Worm (Caenorhabditis elegans): ENCODE data around the gene F14F7.4.

F14F7.4 gene

ce11 chrIII:13049956-13050355 is 20.4 kb upstream of the F14F7.4 start:
- TF ChIP-seq snpc-4 (tag; optimal IDR thresholded peaks at IDR 0.05) (no peak), nhr-77 (tag; optimal IDR thresholded peaks at IDR 0.05) (no peak), sea-2 (GFP tag; optimal IDR thresholded peaks at IDR 0.05) (no peak), nhr-43 (tag; optimal IDR thresholded peaks at IDR 0.05; ENCODE audit: poor library complexity, severe bottlenecking) (no peak), ceh-16 (tag; optimal IDR thresholded peaks at IDR 0.05) (no peak), ceh-28 (tag; optimal IDR thresholded peaks at IDR 0.05) (no peak), skn-1 (tag; optimal IDR thresholded peaks at IDR 0.05) (no peak), pha-4 (tag; optimal IDR thresholded peaks at IDR 0.05) (no peak), fkh-10 (GFP tag; optimal IDR thresholded peaks at IDR 0.05) (no peak), egl-27 (tag; optimal IDR thresholded peaks at IDR 0.05) (no peak), tbx-2 (tag; optimal IDR thresholded peaks at IDR 0.05) (no peak), daf-12 (tag; optimal IDR thresholded peaks at IDR 0.05) (no peak), ZK546.5 (tag; optimal IDR thresholded peaks at IDR 0.05) (no peak), zag-1 (tag; optimal IDR thresholded peaks at IDR 0.05) (no peak), egl-5 (tag; optimal IDR thresholded peaks at IDR 0.05) (no peak), nhr-67 (tag; optimal IDR thresholded peaks at IDR 0.05) (no peak), R02D3.7 (tag; optimal IDR thresholded peaks at IDR 0.05) (no peak)

ce11 chrIII:13039739-13040138 is 10.2 kb upstream of the F14F7.4 start, which contains the start of gene F54F12.2:
Gene F54F12.2 (plus strand): TSS chrIII:13040039.
- TF ChIP-seq ama-1 (optimal IDR thresholded peaks at IDR 0.05) = no peak
- no peak for TF ChIP-seq nhr-237 (tag; optimal IDR thresholded peaks at IDR 0.05)
- TF ChIP-seq ceh-82 (tag; optimal IDR thresholded peaks at IDR 0.05) = no peak
- no peak for TF ChIP-seq nhr-23 (tag; optimal IDR thresholded peaks at IDR 0.05)
- TF ChIP-seq fkh-2 (tag; optimal IDR thresholded peaks at IDR 0.05) = no peak
- no peak for TF ChIP-seq elt-3 (tag; optimal IDR thresholded peaks at IDR 0.05)
- no peak for TF ChIP-seq nhr-28 (tag; optimal IDR thresholded peaks at IDR 0.05)
- TF ChIP-seq nhr-25 (tag; optimal IDR thresholded peaks at IDR 0.05) = no peak
- TF ChIP-seq egl-27 (tag; optimal IDR thresholded peaks at IDR 0.05) = no peak
- TF ChIP-seq sea-2 (GFP tag; optimal IDR thresholded peaks at IDR 0.05) = no peak
- TF ChIP-seq ztf-4 (tag; optimal IDR thresholded peaks at IDR 0.05) = no peak
- TF ChIP-seq nhr-43 (tag; optimal IDR thresholded peaks at IDR 0.05; ENCODE audit: poor library complexity, severe bottlenecking) = no peak
- TF ChIP-seq ztf-11 (tag; optimal IDR thresholded peaks at IDR 0.05) = no peak
- no peak for TF ChIP-seq nhr-12 (tag; optimal IDR thresholded peaks at IDR 0.05)
- no peak for TF ChIP-seq ceh-28 (tag; optimal IDR thresholded peaks at IDR 0.05)

ce11 chrIII:13032429-13033018 is 3.0 kb upstream of the F14F7.4 start:
- TF ChIP-seq aly-2 (tag; optimal IDR thresholded peaks at IDR 0.05) = no peak
- no peak for TF ChIP-seq tbx-2 (tag; optimal IDR thresholded peaks at IDR 0.05)
- TF ChIP-seq nhr-25 (tag; optimal IDR thresholded peaks at IDR 0.05) = no peak
- TF ChIP-seq nhr-43 (tag; optimal IDR thresholded peaks at IDR 0.05; ENCODE audit: poor library complexity, severe bottlenecking) = no peak
- TF ChIP-seq mml-1 (tag; optimal IDR thresholded peaks at IDR 0.05) = no peak
- no peak for TF ChIP-seq zag-1 (tag; optimal IDR thresholded peaks at IDR 0.05)
- no peak for TF ChIP-seq skn-1 (tag; optimal IDR thresholded peaks at IDR 0.05)
- no peak for TF ChIP-seq ceh-28 (tag; optimal IDR thresholded peaks at IDR 0.05)
- no peak for TF ChIP-seq elt-1 (tag; optimal IDR thresholded peaks at IDR 0.05)
- no peak for TF ChIP-seq elt-3 (tag; optimal IDR thresholded peaks at IDR 0.05)
- no peak for TF ChIP-seq ceh-82 (tag; optimal IDR thresholded peaks at IDR 0.05)
- no peak for TF ChIP-seq fos-1 (tag; optimal IDR thresholded peaks at IDR 0.05)
- no peak for TF ChIP-seq mdl-1 (tag; optimal IDR thresholded peaks at IDR 0.05)
- no peak for TF ChIP-seq hmg-11 (tag; optimal IDR thresholded peaks at IDR 0.05)
- no peak for TF ChIP-seq pqm-1 (tag; optimal IDR thresholded peaks at IDR 0.05)
- TF ChIP-seq fkh-2 (tag; optimal IDR thresholded peaks at IDR 0.05) = no peak
- no peak for TF ChIP-seq nhr-77 (tag; optimal IDR thresholded peaks at IDR 0.05)
- TF ChIP-seq nhr-67 (tag; optimal IDR thresholded peaks at IDR 0.05) = no peak
- TF ChIP-seq nhr-23 (tag; optimal IDR thresholded peaks at IDR 0.05) = no peak

ce11 chrIII:13031701-13032100 is 2.2 kb upstream of the F14F7.4 start, which contains the start of gene F14F7.5:
Gene F14F7.5 (plus strand): TSS chrIII:13032001.
- TF ChIP-seq nhr-23 (tag; optimal IDR thresholded peaks at IDR 0.05) = no peak
- no peak for TF ChIP-seq hmg-11 (tag; optimal IDR thresholded peaks at IDR 0.05)
- no peak for TF ChIP-seq nhr-28 (tag; optimal IDR thresholded peaks at IDR 0.05)
- no peak for TF ChIP-seq ZK546.5 (tag; optimal IDR thresholded peaks at IDR 0.05)
- no peak for TF ChIP-seq unc-62 (GFP tag; optimal IDR thresholded peaks at IDR 0.05)
- TF ChIP-seq ama-1 (optimal IDR thresholded peaks at IDR 0.05) = no peak
